Fruit fly (Drosophila melanogaster) S2 (cell line): Measurements from ENCODE around the gene eIF3h.
A peak's percentile ranks its signal among the peaks of the same experiment; 100 is the strongest.

Experiments used
- CG8478 ChIP-seq: fragments of >200 bp; optimal IDR thresholded peaks from 2 replicates; lab custom pipeline; 2018
- CTCF ChIP-seq, 2 experiments: fragments of >200 bp; optimal IDR thresholded peaks; 2 replicates each; lab custom pipeline; 2018

dm6 chr2L:5070797-5071579 lies 18.1 kb upstream of the eIF3h start, which contains the start of gene RpL37A:
- TF ChIP-seq CTCF (optimal IDR thresholded peaks at IDR 0.05; lab: Kevin White, UChicago) (peak; percentile 5 to 54), CG8478 (lab: Kevin White, UChicago) (no peak)
